Fruit fly (Drosophila melanogaster): ENCODE measurements around the gene CG5282.

CG5282 gene

DNA sequence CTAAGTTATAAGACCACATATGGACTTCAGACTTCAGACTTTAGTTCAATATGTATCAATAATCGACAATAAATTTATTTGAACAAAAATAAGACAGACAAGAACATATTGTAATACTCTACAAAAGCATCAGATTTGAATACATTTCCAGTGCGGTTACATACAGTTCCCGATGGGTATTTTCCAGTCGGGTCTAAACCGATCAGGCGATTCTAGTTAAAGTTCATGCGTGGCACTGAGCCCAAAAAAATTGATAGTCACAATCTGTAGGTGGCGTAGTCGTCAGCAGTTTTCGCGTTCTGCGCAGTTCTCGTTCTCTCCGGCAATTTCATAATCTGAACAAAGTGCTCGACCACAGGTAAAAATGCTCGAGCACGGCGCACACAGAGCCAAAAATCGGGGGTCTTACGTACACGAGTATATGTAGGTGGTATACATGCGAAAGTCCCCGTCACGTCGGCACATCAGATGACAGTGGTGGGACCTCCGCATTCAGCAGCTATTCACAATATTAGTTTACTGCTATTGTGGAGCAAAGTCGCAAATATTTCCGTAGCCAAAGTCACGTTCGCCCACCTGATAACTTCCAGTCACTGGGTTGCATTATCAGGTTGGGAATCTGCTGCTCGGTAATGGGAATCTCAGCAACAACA is 30.5 kb downstream of the CG5282 start (continued):
- peak; percentile 34 for TF ChIP-seq eyg (GFP tag; optimal IDR thresholded peaks at IDR 0.05)
- TF ChIP-seq Xrp1 (GFP tag; IDR thresholded peaks at IDR 0.05) = no peak
- TF ChIP-seq CG12219 (GFP tag; optimal IDR thresholded peaks at IDR 0.05) = no peak
- TF ChIP-seq TFAM (GFP tag; optimal IDR thresholded peaks at IDR 0.05) = no peak
- TF ChIP-seq CHES-1-like (GFP tag; optimal IDR thresholded peaks at IDR 0.05) = no peak
- no peak for TF ChIP-seq CG14014 (GFP tag; IDR thresholded peaks at IDR 0.05)
- TF ChIP-seq vfl (GFP tag; optimal IDR thresholded peaks at IDR 0.05) = peak; percentile 30
- no peak for TF ChIP-seq CG17612 (GFP tag; IDR thresholded peaks at IDR 0.05)
- no peak for TF ChIP-seq CG32767 (GFP tag; IDR thresholded peaks at IDR 0.05)
- TF ChIP-seq sob (GFP tag; IDR thresholded peaks at IDR 0.05) = peak; percentile 47
- TF ChIP-seq Side (GFP tag; optimal IDR thresholded peaks at IDR 0.05) = no peak
- TF ChIP-seq CG10565 (GFP tag; optimal IDR thresholded peaks at IDR 0.05) = no peak
- TF ChIP-seq kni (GFP tag; optimal IDR thresholded peaks at IDR 0.05) = no peak
- peak; percentile 73 for TF ChIP-seq CG12769 (tag; optimal IDR thresholded peaks at IDR 0.05)
- TF ChIP-seq CG17359 (tag; optimal IDR thresholded peaks at IDR 0.05) = no peak
- TF ChIP-seq sima (GFP tag; optimal IDR thresholded peaks at IDR 0.05) = no peak
- peak; percentile 3 for TF ChIP-seq CG10147 (GFP tag; optimal IDR thresholded peaks at IDR 0.05)
- no peak for TF ChIP-seq CG10462 (GFP tag; optimal IDR thresholded peaks at IDR 0.05)
- no peak for TF ChIP-seq wor (GFP tag; IDR thresholded peaks at IDR 0.05)
- no peak for TF ChIP-seq dm (GFP tag; optimal IDR thresholded peaks at IDR 0.05)
- TF ChIP-seq en (GFP tag; optimal IDR thresholded peaks at IDR 0.05) = no peak
- no peak for TF ChIP-seq Ravus (GFP tag; IDR thresholded peaks at IDR 0.05)
- TF ChIP-seq Hey (tag; optimal IDR thresholded peaks at IDR 0.05) = peak; percentile 40
- TF ChIP-seq gcm (GFP tag; optimal IDR thresholded peaks at IDR 0.05) = no peak
- peak; percentile 59 for TF ChIP-seq CG4820 (GFP tag; optimal IDR thresholded peaks at IDR 0.05)
- TF ChIP-seq aop (GFP tag; IDR thresholded peaks at IDR 0.05) = no peak; the same call in 1 of the 2 replicates
- peak; percentile 32 for TF ChIP-seq CG6854 (GFP tag; optimal IDR thresholded peaks at IDR 0.05)
- TF ChIP-seq Rx (GFP tag; IDR thresholded peaks at IDR 0.05) = no peak
- peak; percentile 74 for TF ChIP-seq CG18599 (GFP tag; optimal IDR thresholded peaks at IDR 0.05)
- no peak for TF ChIP-seq gcm2 (GFP tag; optimal IDR thresholded peaks at IDR 0.05)
- peak; percentile 31 for TF ChIP-seq dmrt99B (tag; optimal IDR thresholded peaks at IDR 0.05)
- no peak for TF ChIP-seq Nf-YB (GFP tag; optimal IDR thresholded peaks at IDR 0.05)
- TF ChIP-seq CG1233 (GFP tag; optimal IDR thresholded peaks at IDR 0.05) = no peak
- peak; percentile 49 for TF ChIP-seq CG16815 (GFP tag; optimal IDR thresholded peaks at IDR 0.05)
- TF ChIP-seq Dek (tag; optimal IDR thresholded peaks at IDR 0.05) = peak; percentile 28

DNA sequence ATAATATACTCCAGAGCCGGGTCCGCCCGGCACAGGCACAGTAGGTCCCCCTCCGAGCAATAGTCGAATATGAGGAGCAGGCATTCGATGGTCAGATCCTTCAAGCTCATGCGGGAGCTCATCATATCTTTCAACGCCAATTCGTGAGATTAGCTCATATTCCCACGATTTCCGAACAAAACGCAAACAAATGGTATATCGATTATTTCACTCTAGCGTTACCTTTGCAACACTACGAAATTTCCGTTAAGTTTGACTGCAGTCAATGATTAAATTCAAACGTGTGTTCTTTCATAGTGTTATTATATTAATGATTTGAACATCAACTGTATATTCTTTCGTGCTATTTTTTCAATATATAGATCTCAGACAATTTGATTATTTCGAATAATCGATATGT is 32.5 kb downstream of the CG5282 start, which contains the start of gene CG33969:
TSS of gene CG33969 (minus strand) at position 197 of the 400 bp plus-strand sequence.
- peak; percentile 28 for TF ChIP-seq HmgZ (tag; optimal IDR thresholded peaks at IDR 0.05)
- TF ChIP-seq MBD-R2 (GFP tag; IDR thresholded peaks at IDR 0.05) = peak; percentile 63
- TF ChIP-seq her (GFP tag; optimal IDR thresholded peaks at IDR 0.05) = peak; percentile 37
- peak; percentile 11 for TF ChIP-seq Deaf1 (tag; optimal IDR thresholded peaks at IDR 0.05)
- no peak for TF ChIP-seq Hr3 (GFP tag; optimal IDR thresholded peaks at IDR 0.05)
- TF ChIP-seq E2f2 (GFP tag; IDR thresholded peaks at IDR 0.05) = peak; percentile 37; the same call in 1 of the 2 replicates
- TF ChIP-seq CG34224 (GFP tag; IDR thresholded peaks at IDR 0.05; ENCODE audit: partially characterized antibody) = peak; percentile 49; the same call in 1 of the 3 replicates
- peak; percentile 29 for TF ChIP-seq CG11504 (tag; optimal IDR thresholded peaks at IDR 0.05)
- TF ChIP-seq HLH4C (GFP tag; IDR thresholded peaks at IDR 0.05; ENCODE audit: partially characterized antibody) = peak; percentile 14; the same call in 1 of the 3 replicates
- TF ChIP-seq Oli (tag; optimal IDR thresholded peaks at IDR 0.05) = no peak
- no peak for TF ChIP-seq D (optimal IDR thresholded peaks at IDR 0.05)
- TF ChIP-seq D (GFP tag; optimal IDR thresholded peaks at IDR 0.05) = no peak
- TF ChIP-seq pfk (GFP tag; optimal IDR thresholded peaks at IDR 0.05) = no peak
- TF ChIP-seq sug (tag; optimal IDR thresholded peaks at IDR 0.05) = peak; percentile 2
- no peak for TF ChIP-seq CG1233 (GFP tag; optimal IDR thresholded peaks at IDR 0.05)
- TF ChIP-seq D19A (tag; optimal IDR thresholded peaks at IDR 0.05) = no peak
- TF ChIP-seq Bgb (GFP tag; IDR thresholded peaks at IDR 0.05; ENCODE audit: partially characterized antibody) = peak; percentile 6; the same call in 1 of the 2 replicates
- TF ChIP-seq hbn (GFP tag; IDR thresholded peaks at IDR 0.05; ENCODE audit: partially characterized antibody) = peak; percentile 32; the same call in 1 of the 2 replicates

Data from whole organism, embryonic.